Fruit fly (Drosophila melanogaster): ENCODE results near the gene Spn77Bc.

Spn77Bc gene

dm6 chr3L:20316956-20317589 is 25.4 kb upstream of the Spn77Bc start, which contains the start of gene Spn77Ba (continued):
- TF ChIP-seq Blimp-1 (GFP tag; optimal IDR thresholded peaks at IDR 0.05) (no peak), esn (GFP tag; optimal IDR thresholded peaks at IDR 0.05) (no peak), Hr38 (GFP tag; optimal IDR thresholded peaks at IDR 0.05) (no peak), CG4318 (GFP tag; optimal IDR thresholded peaks at IDR 0.05) (no peak), CG8632 (GFP tag; optimal IDR thresholded peaks at IDR 0.05) (peak; percentile 11), CG6792 (GFP tag; optimal IDR thresholded peaks at IDR 0.05) (no peak), Ets96B (tag; optimal IDR thresholded peaks at IDR 0.05) (no peak), fd85E (GFP tag; optimal IDR thresholded peaks at IDR 0.05) (no peak), fd59A (GFP tag; optimal IDR thresholded peaks at IDR 0.05) (no peak), Lpt (GFP tag; optimal IDR thresholded peaks at IDR 0.05) (peak; percentile 8), achi (GFP tag; optimal IDR thresholded peaks at IDR 0.05) (peak; percentile 20), CG7368 (GFP tag; optimal IDR thresholded peaks at IDR 0.05) (peak; percentile 42), Eip93F (GFP tag; optimal IDR thresholded peaks at IDR 0.05) (no peak), eg (GFP tag; IDR thresholded peaks at IDR 0.05) (no peak; the same call in 2 of the 3 replicates), CG10631 (GFP tag; optimal IDR thresholded peaks at IDR 0.05) (no peak), Met (GFP tag; optimal IDR thresholded peaks at IDR 0.05) (peak; percentile 13), pdm3 (GFP tag; optimal IDR thresholded peaks at IDR 0.05) (no peak), ss (GFP tag; optimal IDR thresholded peaks at IDR 0.05) (peak; percentile 62 to 71), vri (GFP tag; optimal IDR thresholded peaks at IDR 0.05) (peak; percentile 77), CG9139 (GFP tag; optimal IDR thresholded peaks at IDR 0.05) (peak; percentile 49), Hr39 (GFP tag; optimal IDR thresholded peaks at IDR 0.05) (no peak), CG6808 (GFP tag; optimal IDR thresholded peaks at IDR 0.05) (peak; percentile 44), Eip75B (GFP tag; optimal IDR thresholded peaks at IDR 0.05) (peak; percentile 27), CG11294 (GFP tag; IDR thresholded peaks at IDR 0.05) (no peak), cyc (GFP tag; optimal IDR thresholded peaks at IDR 0.05) (no peak), dsx (GFP tag; optimal IDR thresholded peaks at IDR 0.05; ENCODE audit: poor library complexity, severe bottlenecking) (peak; percentile 57), CG3032 (tag; optimal IDR thresholded peaks at IDR 0.05) (no peak), Hr4 (GFP tag; optimal IDR thresholded peaks at IDR 0.05) (no peak), svp (GFP tag) (peak; percentile 89), CG31627 (GFP tag; optimal IDR thresholded peaks at IDR 0.05) (no peak), Sox102F (GFP tag; optimal IDR thresholded peaks at IDR 0.05) (peak; percentile 23), Gug (GFP tag; IDR thresholded peaks at IDR 0.05) (no peak), fkh (GFP tag; optimal IDR thresholded peaks at IDR 0.05) (no peak), Eip78C (GFP tag) (peak; percentile 78)

DNA sequence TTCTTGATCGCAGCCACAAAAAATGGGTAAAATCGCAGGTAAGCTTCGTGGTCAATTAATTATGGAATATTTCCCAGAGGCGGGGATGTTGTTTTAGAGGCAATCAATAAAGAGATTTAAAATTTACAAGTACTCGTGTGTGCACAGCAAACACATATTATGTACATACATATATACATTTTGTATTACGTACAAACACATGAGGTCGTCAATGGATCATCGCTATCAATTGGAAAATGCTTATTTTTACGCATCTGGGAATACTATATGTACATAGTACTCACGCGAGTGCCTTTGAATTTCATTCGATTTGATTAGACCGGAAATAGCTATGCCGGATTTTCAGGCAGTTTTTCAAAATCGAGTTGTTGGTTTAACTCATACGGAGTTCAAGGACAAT is 24.7 kb upstream of the Spn77Bc start:
- TF ChIP-seq svp (GFP tag) (peak; percentile 69), CG1621 (tag; optimal IDR thresholded peaks at IDR 0.05) (no peak), net (GFP tag; optimal IDR thresholded peaks at IDR 0.05) (no peak), dac (GFP tag; optimal IDR thresholded peaks at IDR 0.05) (no peak), CG15336 (GFP tag; IDR thresholded peaks at IDR 0.05) (no peak)

- TF ChIP-seq CG11294 (GFP tag; IDR thresholded peaks at IDR 0.05) (no peak), Lpt (GFP tag; optimal IDR thresholded peaks at IDR 0.05) (no peak), ss (GFP tag; optimal IDR thresholded peaks at IDR 0.05) (no peak), CG11762 (GFP tag; optimal IDR thresholded peaks at IDR 0.05; ENCODE audit: insufficient read depth) (no peak), Sox14 (GFP tag; optimal IDR thresholded peaks at IDR 0.05) (no peak), CG34406 (GFP tag; optimal IDR thresholded peaks at IDR 0.05) (no peak), Eip75B (GFP tag; optimal IDR thresholded peaks at IDR 0.05) (no peak), Ets21C (GFP tag; optimal IDR thresholded peaks at IDR 0.05) (no peak), CG11902 (GFP tag; optimal IDR thresholded peaks at IDR 0.05) (no peak), CG8119 (GFP tag; IDR thresholded peaks at IDR 0.05) (no peak), CG16779 (tag; optimal IDR thresholded peaks at IDR 0.05) (no peak), topi (GFP tag; optimal IDR thresholded peaks at IDR 0.05) (no peak), OdsH (GFP tag; optimal IDR thresholded peaks at IDR 0.05) (no peak)
Measured at dm6 chr3L:20320044-20320443, 22.4 kb upstream of the Spn77Bc start.
